Fruit fly (Drosophila melanogaster) whole organism, embryonic: ENCODE measurements around the gene Ir68b.

Source experiments
- Bteb2 ChIP-seq: fragments of 200-800 bp; sonication (Bioruptor generic); optimal IDR thresholded peaks from 2 replicates; lab custom pipeline; 2016; ENCODE audit warnings: missing biosample characterization, missing genetic modification characterization
- CG10274 ChIP-seq: fragments of 200-800 bp; sonication (Bioruptor generic); optimal IDR thresholded peaks from 3 replicates; lab custom pipeline; 2017; ENCODE audit warnings: missing biosample characterization, mild to moderate bottlenecking, missing genetic modification characterization
- CG12744 ChIP-seq: fragments of 200-800 bp; sonication (Bioruptor generic); optimal IDR thresholded peaks from 2 replicates; lab custom pipeline; 2016; ENCODE audit warnings: missing biosample characterization, missing genetic modification characterization
- CG15479 ChIP-seq: fragments of 200-800 bp; sonication (Bioruptor generic); optimal IDR thresholded peaks from 3 replicates; lab custom pipeline; 2019; ENCODE audit warnings: missing biosample characterization, mild to moderate bottlenecking, missing genetic modification characterization, moderate library complexity
- CG3407 ChIP-seq: fragments of 200-800 bp; sonication (Bioruptor generic); optimal IDR thresholded peaks from 2 replicates; lab custom pipeline; 2018; ENCODE audit warnings: missing biosample characterization, mild to moderate bottlenecking, missing genetic modification characterization
- CG34376 ChIP-seq: fragments of 200-800 bp; sonication (Bioruptor generic); optimal IDR thresholded peaks from 2 replicates; lab custom pipeline; 2018; ENCODE audit warnings: missing biosample characterization, mild to moderate bottlenecking, missing genetic modification characterization
- CG4360 ChIP-seq: fragments of 200-800 bp; sonication (Bioruptor generic); IDR thresholded peaks from 2 replicates; pipeline ENCODE4 v1.3.6; 2022; ENCODE audit warnings: missing biosample characterization, missing genetic modification characterization
- CG4820 ChIP-seq: fragments of 200-800 bp; sonication (Bioruptor generic); optimal IDR thresholded peaks from 3 replicates; lab custom pipeline; 2016; ENCODE audit warnings: missing biosample characterization, missing genetic modification characterization
- CG6654 ChIP-seq: fragments of 200-800 bp; sonication (Bioruptor generic); optimal IDR thresholded peaks from 2 replicates; lab custom pipeline; 2017; ENCODE audit warnings: missing biosample characterization, mild to moderate bottlenecking, missing genetic modification characterization
- CG7357 ChIP-seq: fragments of 200-800 bp; sonication (Bioruptor generic); IDR thresholded peaks from 3 replicates; pipeline ENCODE4 v1.3.6; 2022; ENCODE audit warnings: missing biosample characterization, missing genetic modification characterization
- CG7928 ChIP-seq: fragments of 200-800 bp; sonication (Bioruptor generic); optimal IDR thresholded peaks from 2 replicates; lab custom pipeline; 2017; ENCODE audit warnings: missing biosample characterization, mild to moderate bottlenecking, missing genetic modification characterization
- CG8281 ChIP-seq: fragments of 200-800 bp; sonication (Bioruptor generic); optimal IDR thresholded peaks from 2 replicates; lab custom pipeline; 2018; ENCODE audit warnings: missing biosample characterization, mild to moderate bottlenecking, missing genetic modification characterization, moderate library complexity
- CG8765 ChIP-seq: fragments of 200-800 bp; sonication (Bioruptor generic); IDR thresholded peaks from 2 replicates; pipeline ENCODE4 v1.3.6; 2022; ENCODE audit warnings: missing biosample characterization, missing genetic modification characterization
- CoRest ChIP-seq: fragments of 200-800 bp; sonication (Bioruptor generic); optimal IDR thresholded peaks from 3 replicates; lab custom pipeline; 2018; ENCODE audit warnings: missing biosample characterization, mild to moderate bottlenecking, missing genetic modification characterization, moderate library complexity
- CrebB ChIP-seq: fragments of 200-800 bp; sonication (Bioruptor generic); optimal IDR thresholded peaks from 3 replicates; lab custom pipeline; 2018; ENCODE audit warnings: missing biosample characterization, mild to moderate bottlenecking, missing genetic modification characterization
- ERR ChIP-seq: fragments of 200-800 bp; sonication (Bioruptor generic); optimal IDR thresholded peaks from 2 replicates; lab custom pipeline; 2016; ENCODE audit warnings: missing biosample characterization, missing genetic modification characterization
- Fer2 ChIP-seq: fragments of 200-800 bp; sonication (Bioruptor generic); optimal IDR thresholded peaks from 2 replicates; lab custom pipeline; 2018; ENCODE audit warnings: missing biosample characterization, mild to moderate bottlenecking, missing genetic modification characterization, moderate library complexity
- H2.0 ChIP-seq: fragments of 200-800 bp; sonication (Bioruptor generic); IDR thresholded peaks from 2 replicates; pipeline ENCODE4 v1.3.6; 2022; ENCODE audit warnings: missing biosample characterization, missing genetic modification characterization
- Hey ChIP-seq: fragments of 200-800 bp; sonication (Bioruptor generic); optimal IDR thresholded peaks from 3 replicates; lab custom pipeline; 2018; ENCODE audit warnings: missing biosample characterization, mild to moderate bottlenecking, missing genetic modification characterization
- Hmr ChIP-seq: fragments of 200-800 bp; sonication (Bioruptor generic); optimal IDR thresholded peaks from 3 replicates; lab custom pipeline; 2017; ENCODE audit warnings: mild to moderate bottlenecking, missing biosample characterization, missing genetic modification reagents, missing genetic modification characterization
- NC2α ChIP-seq: fragments of 200-800 bp; sonication (Bioruptor generic); optimal IDR thresholded peaks from 2 replicates; lab custom pipeline; 2016; ENCODE audit warnings: missing biosample characterization, missing genetic modification characterization
- NC2β ChIP-seq: fragments of 200-800 bp; sonication (Bioruptor generic); optimal IDR thresholded peaks from 2 replicates; lab custom pipeline; 2016; ENCODE audit warnings: missing biosample characterization, missing genetic modification characterization
- Ptx1 ChIP-seq: fragments of 200-800 bp; sonication (Bioruptor generic); IDR thresholded peaks from 2 replicates; pipeline ENCODE4 v1.3.6; 2022; ENCODE audit warnings: missing biosample characterization, missing genetic modification characterization
- Six4 ChIP-seq: fragments of 200-800 bp; sonication (Bioruptor generic); optimal IDR thresholded peaks from 2 replicates; lab custom pipeline; 2016; ENCODE audit warnings: missing biosample characterization, missing genetic modification characterization
- ato ChIP-seq: fragments of 200-800 bp; sonication (Bioruptor generic); IDR thresholded peaks from 2 replicates; pipeline ENCODE4 v1.3.6; 2022; ENCODE audit warnings: missing biosample characterization, missing genetic modification characterization; ENCODE audit not compliant: partially characterized antibody
- btn ChIP-seq: fragments of 200-800 bp; sonication (Bioruptor generic); optimal IDR thresholded peaks from 2 replicates; lab custom pipeline; 2016; ENCODE audit warnings: missing biosample characterization, missing genetic modification characterization
- dm ChIP-seq: fragments of 200-800 bp; sonication (Bioruptor generic); optimal IDR thresholded peaks from 3 replicates; lab custom pipeline; 2016; ENCODE audit warnings: missing biosample characterization, missing genetic modification characterization
- dpn ChIP-seq, 2 experiments: fragments of 200-800 bp; sonication (Bioruptor generic); optimal IDR thresholded peaks; 3 replicates each; lab custom pipeline; 2016; ENCODE audit warnings: missing biosample characterization in 2 of 2, missing genetic modification characterization in 2 of 2
- exex ChIP-seq: fragments of 200-800 bp; sonication (Bioruptor generic); optimal IDR thresholded peaks from 4 replicates; lab custom pipeline; 2018; ENCODE audit warnings: missing biosample characterization, mild to moderate bottlenecking, missing genetic modification characterization, moderate library complexity
- gce ChIP-seq: fragments of 200-800 bp; sonication (Bioruptor generic); IDR thresholded peaks from 3 replicates; pipeline ENCODE4 v1.3.6; 2022; ENCODE audit warnings: missing biosample characterization, missing genetic modification characterization
- gt ChIP-seq: fragments of 200-800 bp; sonication (Bioruptor generic); IDR thresholded peaks from 2 replicates; pipeline ENCODE4 v1.3.6; 2022; ENCODE audit warnings: missing biosample characterization, missing genetic modification characterization
- hth ChIP-seq: fragments of >200 bp; optimal IDR thresholded peaks from 2 replicates; lab custom pipeline; 2017; ENCODE audit warnings: inconsistent platforms
- inv ChIP-seq: fragments of 200-800 bp; sonication (Bioruptor generic); IDR thresholded peaks from 2 replicates; pipeline ENCODE4 v1.3.6; 2022; ENCODE audit warnings: missing biosample characterization, missing genetic modification characterization; ENCODE audit not compliant: partially characterized antibody
- klu ChIP-seq: fragments of 200-800 bp; sonication (Bioruptor generic); IDR thresholded peaks from 2 replicates; pipeline ENCODE4 v1.3.6; 2022; ENCODE audit warnings: missing biosample characterization, missing genetic modification characterization
- lov ChIP-seq, 2 experiments: fragments of 200-800 bp in 1 of 2; fragments of >200 bp in 1 of 2; sonication (Bioruptor generic) in 1 of 2; IDR thresholded peaks in 1 of 2; optimal IDR thresholded peaks in 1 of 2; 2 replicates in 1 of 2; 3 replicates in 1 of 2; pipeline versions ENCODE4 v1.3.6 to Lab custom; 2017 to 2022; ENCODE audit warnings: missing biosample characterization in 1 of 2, missing genetic modification characterization in 1 of 2
- peb ChIP-seq: fragments of 200-800 bp; sonication (Bioruptor generic); IDR thresholded peaks from 2 replicates; pipeline ENCODE4 v1.3.6; 2022; ENCODE audit warnings: missing biosample characterization, missing genetic modification characterization
- prd ChIP-seq, 3 experiments: fragments of >200 bp in 2 of 3; fragments of 200-800 bp in 1 of 3; sonication (Bioruptor generic) in 1 of 3; optimal IDR thresholded peaks in 2 of 3; IDR thresholded peaks in 1 of 3; 2 replicates in 2 of 3; 3 replicates in 1 of 3; pipeline versions ENCODE4 v1.3.6 to Lab custom; 2017 to 2022; ENCODE audit warnings: missing biosample characterization in 1 of 3, missing genetic modification characterization in 1 of 3
- sima ChIP-seq: fragments of 200-800 bp; sonication (Bioruptor generic); optimal IDR thresholded peaks from 2 replicates; lab custom pipeline; 2016; ENCODE audit warnings: missing biosample characterization, missing genetic modification characterization
- sisA ChIP-seq: fragments of 200-800 bp; sonication (Bioruptor generic); IDR thresholded peaks from 2 replicates; pipeline ENCODE4 v1.3.6; 2022; ENCODE audit warnings: missing biosample characterization, missing genetic modification characterization
- slou ChIP-seq: fragments of 200-800 bp; sonication (Bioruptor generic); optimal IDR thresholded peaks from 3 replicates; lab custom pipeline; 2016; ENCODE audit warnings: missing biosample characterization, missing genetic modification characterization
- sqz ChIP-seq: fragments of 200-800 bp; sonication (Bioruptor generic); optimal IDR thresholded peaks from 3 replicates; lab custom pipeline; 2018; ENCODE audit warnings: missing biosample characterization, mild to moderate bottlenecking, missing genetic modification characterization
- stwl ChIP-seq: fragments of 200-800 bp; sonication (Bioruptor generic); optimal IDR thresholded peaks from 3 replicates; lab custom pipeline; 2018; ENCODE audit warnings: missing biosample characterization, mild to moderate bottlenecking, missing genetic modification characterization, moderate library complexity
- tna ChIP-seq: fragments of 200-800 bp; sonication (Bioruptor generic); IDR thresholded peaks from 2 replicates; pipeline ENCODE4 v1.3.6; 2022; ENCODE audit warnings: missing biosample characterization, missing genetic modification characterization; ENCODE audit not compliant: partially characterized antibody
- toy ChIP-seq: fragments of 200-800 bp; sonication (Bioruptor generic); IDR thresholded peaks from 2 replicates; pipeline ENCODE4 v1.3.6; 2022; ENCODE audit warnings: missing biosample characterization, missing genetic modification characterization
- tx ChIP-seq: fragments of 200-800 bp; sonication (Bioruptor generic); optimal IDR thresholded peaks from 2 replicates; lab custom pipeline; 2016; ENCODE audit warnings: missing biosample characterization, missing genetic modification characterization
- vfl ChIP-seq: fragments of 200-800 bp; sonication (Bioruptor generic); optimal IDR thresholded peaks from 2 replicates; lab custom pipeline; 2016; ENCODE audit warnings: missing biosample characterization, missing genetic modification characterization
- vnd ChIP-seq: fragments of 200-800 bp; sonication (Bioruptor generic); IDR thresholded peaks from 3 replicates; pipeline ENCODE4 v1.3.6; 2022; ENCODE audit warnings: missing biosample characterization, missing genetic modification characterization; ENCODE audit not compliant: partially characterized antibody
- wdn ChIP-seq: fragments of 200-800 bp; sonication (Bioruptor generic); IDR thresholded peaks from 2 replicates; pipeline ENCODE4 v1.3.6; 2022; ENCODE audit warnings: missing biosample characterization, missing genetic modification characterization

Ir68b gene

dm6 chr3L:12138113-12138899 lies 11.1 kb upstream of the Ir68b start, which contains the start of the genes ND-SGDH and RhoGAP68F (continued):
- TF ChIP-seq CG12744 (GFP tag; lab: Kevin White, UChicago) (peak; percentile 20), stwl (peak; percentile 55), CoRest (tag; lab: Kevin White, UChicago) (peak; percentile 90), CG4360 (GFP tag; lab: Robert Waterston, UW) (no peak), tna (GFP tag; lab: Robert Waterston, UW) (peak; percentile 77), CG10274 (GFP tag; lab: Kevin White, UChicago) (no peak), H2.0 (GFP tag; lab: Robert Waterston, UW) (peak; percentile 46; the same call in 1 of the 2 replicates), hth (no peak), Bteb2 (GFP tag; lab: Kevin White, UChicago) (peak; percentile 55), sisA (peak; percentile 68), gce (no peak), vfl (GFP tag; lab: Kevin White, UChicago) (peak; percentile 70), Six4 (peak; percentile 40), NC2α (GFP tag; lab: Kevin White, UChicago) (no peak), tx (GFP tag; lab: Kevin White, UChicago) (peak; percentile 45), CG8765 (GFP tag; lab: Robert Waterston, UW) (no peak), vnd (GFP tag; lab: Robert Waterston, UW) (peak; percentile 99), CG7928 (no peak), CG34376 (GFP tag; lab: Kevin White, UChicago) (peak; percentile 49), peb (GFP tag; lab: Robert Waterston, UW) (peak; percentile 33; the same call in 1 of the 2 replicates), CG15479 (GFP tag; lab: Kevin White, UChicago) (no peak), CG7357 (GFP tag; lab: Robert Waterston, UW) (peak; percentile 41; the same call in 1 of the 3 replicates), dpn (GFP tag; optimal IDR thresholded peaks at IDR 0.05; lab: Kevin White, UChicago) (peak; percentile 55 to 77), Hmr (GFP tag; lab: Kevin White, UChicago) (peak; percentile 80), Fer2 (tag; lab: Kevin White, UChicago) (peak; percentile 69), CrebB (no peak), toy (GFP tag; lab: Robert Waterston, UW) (peak; percentile 42; the same call in 1 of the 2 replicates), ato (GFP tag; lab: Robert Waterston, UW) (peak; percentile 48; the same call in 1 of the 2 replicates), Hey (no peak), klu (GFP tag; lab: Robert Waterston, UW) (peak; percentile 71), NC2β (peak; percentile 48), btn (no peak), exex (tag; lab: Kevin White, UChicago) (no peak), CG8281 (peak; percentile 2), CG6654 (peak; percentile 36), inv (GFP tag; lab: Robert Waterston, UW) (peak; percentile 97), lov (optimal IDR thresholded peaks at IDR 0.05; lab: Kevin White, UChicago) (no peak), lov (GFP tag; IDR thresholded peaks at IDR 0.05; lab: Robert Waterston, UW) (no peak), wdn (GFP tag; lab: Robert Waterston, UW) (0 out of 2 replicates have a peak, but pooled peaks have one; percentile 35), Ptx1 (GFP tag; lab: Robert Waterston, UW) (peak; percentile 80), sima (no peak), slou (GFP tag; lab: Kevin White, UChicago) (peak; percentile 64), CG4820 (GFP tag; lab: Kevin White, UChicago) (peak; percentile 76), sqz (GFP tag; lab: Kevin White, UChicago) (peak; percentile 55), CG3407 (GFP tag; lab: Kevin White, UChicago) (peak; percentile 49), gt (GFP tag; lab: Robert Waterston, UW) (no peak), dm (GFP tag; lab: Kevin White, UChicago) (peak; percentile 58), prd (optimal IDR thresholded peaks at IDR 0.05; lab: Kevin White, UChicago) (no peak), prd (GFP tag; IDR thresholded peaks at IDR 0.05; lab: Robert Waterston, UW) (peak; percentile 80; the same call in 2 of the 3 replicates), ERR (GFP tag; lab: Kevin White, UChicago) (no peak)
